Worm (Caenorhabditis elegans): ENCODE data around the gene romo-1.

Gene romo-1

DNA sequence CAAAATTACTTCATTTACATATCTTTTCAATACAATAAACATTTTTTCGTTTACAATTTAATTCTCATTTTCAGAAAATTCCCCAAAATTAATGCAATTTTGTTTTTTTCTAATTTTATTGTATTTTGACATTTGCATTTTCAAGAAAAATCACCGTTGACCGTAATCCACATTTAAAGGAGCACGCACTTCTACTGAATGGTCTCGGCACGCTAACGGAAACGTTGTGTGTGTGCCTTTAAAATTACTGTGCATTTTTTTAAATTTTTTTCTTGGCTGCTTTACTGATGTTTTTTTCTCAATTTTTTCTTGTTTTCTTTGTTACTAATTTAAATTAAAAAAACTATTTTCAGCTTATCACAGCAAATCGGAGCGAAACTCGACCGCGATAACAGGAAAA, 22.8 kb upstream of the romo-1 start:
- TF ChIP-seq C06A6.2 (GFP tag; conservative IDR thresholded peaks at IDR 0.05) = no peak
- peak; percentile 36 for TF ChIP-seq him-1 (tag; optimal IDR thresholded peaks at IDR 0.05)
- no peak for TF ChIP-seq zim-3 (tag; optimal IDR thresholded peaks at IDR 0.05)
- no peak for TF ChIP-seq ekl-4 (GFP tag; IDR thresholded peaks at IDR 0.05)
- peak; percentile 43 for TF ChIP-seq efl-1 (GFP tag; optimal IDR thresholded peaks at IDR 0.05)
- TF ChIP-seq ceh-91 (GFP tag; IDR thresholded peaks at IDR 0.05) = peak; percentile 38; the same call in 1 of the 2 replicates
- TF ChIP-seq pha-4 (tag; optimal IDR thresholded peaks at IDR 0.05) = no peak
- TF ChIP-seq rpc-1 (optimal IDR thresholded peaks at IDR 0.05) = no peak
- TF ChIP-seq rpc-1 (tag; optimal IDR thresholded peaks at IDR 0.05) = no peak
- peak; percentile 53 for TF ChIP-seq F49E8.2 (tag; optimal IDR thresholded peaks at IDR 0.05; ENCODE audit: insufficient read depth)
- peak; percentile 93 for TF ChIP-seq madf-6 (GFP tag; IDR thresholded peaks at IDR 0.05)
- TF ChIP-seq lsl-1 (GFP tag; optimal IDR thresholded peaks at IDR 0.05) = peak; percentile 92
- no peak for TF ChIP-seq tlf-1 (GFP tag; optimal IDR thresholded peaks at IDR 0.05)
- peak; percentile 21 for TF ChIP-seq snpc-3.4 (tag; optimal IDR thresholded peaks at IDR 0.05)
- TF ChIP-seq xnd-1 (tag; optimal IDR thresholded peaks at IDR 0.05) = peak; percentile 85
- 0 out of 2 replicates have a peak, but pooled peaks have one; percentile 14 for TF ChIP-seq mcd-1 (GFP tag; IDR thresholded peaks at IDR 0.05)
- TF ChIP-seq rcor-1 (GFP tag; IDR thresholded peaks at IDR 0.05) = no peak
- no peak for TF ChIP-seq ceh-40 (GFP tag; IDR thresholded peaks at IDR 0.05)
- no peak for TF ChIP-seq nhr-27 (tag; optimal IDR thresholded peaks at IDR 0.05)
- no peak for TF ChIP-seq Y79H2A.3 (GFP tag; conservative IDR thresholded peaks at IDR 0.05)
- TF ChIP-seq F33H1.4 (GFP tag; IDR thresholded peaks at IDR 0.05) = peak; percentile 91
- TF ChIP-seq F39B2.1 (GFP tag; IDR thresholded peaks at IDR 0.05) = no peak
- no peak for TF ChIP-seq athp-1 (tag; optimal IDR thresholded peaks at IDR 0.05)
- TF ChIP-seq lin-54 (GFP tag; optimal IDR thresholded peaks at IDR 0.05) = peak; percentile 56
- TF ChIP-seq F55B11.4 (tag; optimal IDR thresholded peaks at IDR 0.05; ENCODE audit: borderline replicate concordance, insufficient read depth) = no peak
- peak; percentile 61 for TF ChIP-seq madf-8 (GFP tag; conservative IDR thresholded peaks at IDR 0.05)

DNA sequence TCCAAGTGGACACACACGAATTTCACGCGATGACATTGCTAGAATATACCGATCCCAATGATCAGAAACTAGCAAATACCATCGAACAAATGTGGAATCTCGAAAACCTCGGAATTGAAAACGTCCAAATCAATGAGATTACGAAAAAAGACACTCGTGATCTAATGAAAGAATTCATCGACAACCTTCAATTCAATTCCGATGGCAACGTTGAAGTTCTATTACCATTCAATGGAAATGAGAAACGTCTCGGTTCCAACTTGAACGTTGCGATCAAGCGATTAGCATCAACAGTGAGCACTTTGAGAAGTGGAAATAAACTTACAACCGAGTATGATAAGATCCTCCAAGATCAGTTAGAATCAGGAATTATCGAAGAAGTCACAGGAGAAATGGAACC, 17.6 kb upstream of the romo-1 start:
- no peak for TF ChIP-seq B0035.1 (tag; optimal IDR thresholded peaks at IDR 0.05)
- TF ChIP-seq unc-130 (GFP tag; optimal IDR thresholded peaks at IDR 0.05) = no peak
- TF ChIP-seq ztf-6 (GFP tag; IDR thresholded peaks at IDR 0.05) = no peak
- TF ChIP-seq ekl-4 (GFP tag; IDR thresholded peaks at IDR 0.05) = no peak
- no peak for TF ChIP-seq egrh-3 (GFP tag; IDR thresholded peaks at IDR 0.05)
- no peak for TF ChIP-seq madf-3 (GFP tag; IDR thresholded peaks at IDR 0.05)
- TF ChIP-seq lsy-27 (tag; optimal IDR thresholded peaks at IDR 0.05; ENCODE audit: borderline replicate concordance, insufficient read depth) = no peak
- TF ChIP-seq ceh-100 (GFP tag; IDR thresholded peaks at IDR 0.05) = no peak
- no peak for TF ChIP-seq nfya-1 (tag; optimal IDR thresholded peaks at IDR 0.05; ENCODE audit: borderline replicate concordance, insufficient read depth)
- TF ChIP-seq hlh-26 (GFP tag; conservative IDR thresholded peaks at IDR 0.05) = no peak
- TF ChIP-seq snpc-4 (GFP tag; optimal IDR thresholded peaks at IDR 0.05) = no peak
- no peak for TF ChIP-seq snpc-4 (tag; optimal IDR thresholded peaks at IDR 0.05)

- no peak for TF ChIP-seq D2030.7 (GFP tag; IDR thresholded peaks at IDR 0.05)
- TF ChIP-seq Y53F4B.3 (GFP tag; IDR thresholded peaks at IDR 0.05) = no peak
- no peak for TF ChIP-seq mel-28 (tag; optimal IDR thresholded peaks at IDR 0.05; ENCODE audit: borderline replicate concordance)
- no peak for TF ChIP-seq ceh-58 (GFP tag; IDR thresholded peaks at IDR 0.05)
- TF ChIP-seq F55B11.4 (tag; optimal IDR thresholded peaks at IDR 0.05; ENCODE audit: borderline replicate concordance, insufficient read depth) = no peak
- no peak for TF ChIP-seq let-526 (GFP tag; IDR thresholded peaks at IDR 0.05)
- TF ChIP-seq ccch-3 (GFP tag; optimal IDR thresholded peaks at IDR 0.05) = no peak
Measured at ce11 chrII:13248886-13249285, 11.2 kb upstream of the romo-1 start, which contains the start of gene F15D4.6. F15D4.6 (plus strand) TSS chrII:13249186.

Data from whole organism, young adult.